Worm (Caenorhabditis elegans) whole organism, midembryonic: Measurements from ENCODE around the gene str-31.

Experiments used
- T22C8.4 ChIP-seq: fragments of 200-800 bp; sonication (Bioruptor generic); IDR thresholded peaks from 2 replicates; pipeline ENCODE4 v1.3.6; 2022; ENCODE audit warnings: missing genetic modification characterization, missing compliant biosample characterization
- cog-1 ChIP-seq: sonication (generic microtip); optimal IDR thresholded peaks from 2 replicates; lab custom pipeline; 2016; ENCODE audit warnings: missing genetic modification characterization, missing compliant biosample characterization
- flt-1 ChIP-seq: fragments of 200-800 bp; sonication (Bioruptor generic); IDR thresholded peaks from 2 replicates; pipeline ENCODE4 v1.3.6; 2022; ENCODE audit warnings: missing genetic modification characterization, missing compliant biosample characterization
- klf-2 ChIP-seq: fragments of 200-800 bp; sonication (Bioruptor generic); conservative IDR thresholded peaks from 2 replicates; pipeline ENCODE4 v1.3.6; 2022; ENCODE audit warnings: missing genetic modification reagents, missing genetic modification characterization, missing compliant biosample characterization
- ref-1 ChIP-seq: fragments of 200-800 bp; sonication (Bioruptor generic); conservative IDR thresholded peaks from 2 replicates; pipeline ENCODE4 v1.3.6; 2022; ENCODE audit warnings: missing genetic modification reagents, missing genetic modification characterization, missing compliant biosample characterization
- tab-1 ChIP-seq: fragments of 200-800 bp; sonication (Bioruptor generic); IDR thresholded peaks from 2 replicates; pipeline ENCODE4 v1.3.6; 2022; ENCODE audit warnings: missing genetic modification characterization, missing compliant biosample characterization
- ztf-23 ChIP-seq: fragments of 200-800 bp; sonication (Bioruptor generic); IDR thresholded peaks from 2 replicates; pipeline ENCODE4 v1.3.6; 2022; ENCODE audit warnings: missing genetic modification reagents, missing genetic modification characterization, missing compliant biosample characterization
- ztf-29 ChIP-seq: fragments of 200-800 bp; sonication (Bioruptor generic); IDR thresholded peaks from 2 replicates; pipeline ENCODE4 v1.3.6; 2022; ENCODE audit warnings: missing genetic modification reagents, missing genetic modification characterization, missing compliant biosample characterization

DNA sequence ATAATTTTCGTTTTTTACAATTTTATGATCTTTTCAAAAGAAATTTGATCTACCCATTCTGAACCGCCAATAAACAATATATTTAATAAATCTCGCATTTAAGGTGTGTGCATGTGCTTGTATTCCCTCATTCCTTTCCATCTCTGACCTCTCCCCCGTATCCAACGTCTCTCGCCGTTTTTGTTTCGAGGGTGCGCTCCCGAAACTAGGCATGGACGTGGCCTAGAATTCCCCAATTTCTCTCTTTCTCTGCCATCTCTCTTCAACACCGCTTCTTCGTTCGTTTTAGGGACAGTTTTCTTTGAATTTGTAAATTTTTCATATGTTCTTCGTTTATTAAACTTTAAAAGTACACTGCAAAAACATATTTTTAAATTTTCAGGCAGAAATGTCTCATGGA, 43.0 kb downstream of the str-31 start, which contains the start of gene F25E5.1:
- TF ChIP-seq ztf-29 (no peak), klf-2 (GFP tag; lab: Robert Waterston, UW) (no peak), flt-1 (GFP tag; lab: Robert Waterston, UW) (no peak), T22C8.4 (GFP tag; lab: Robert Waterston, UW) (no peak), ref-1 (GFP tag; lab: Robert Waterston, UW) (no peak), ztf-23 (0 out of 2 replicates have a peak, but pooled peaks have one; percentile 57), cog-1 (peak; percentile 27), tab-1 (GFP tag; lab: Robert Waterston, UW) (no peak)
